Worm (Caenorhabditis elegans): ENCODE results near the gene F10E7.2.

DNA sequence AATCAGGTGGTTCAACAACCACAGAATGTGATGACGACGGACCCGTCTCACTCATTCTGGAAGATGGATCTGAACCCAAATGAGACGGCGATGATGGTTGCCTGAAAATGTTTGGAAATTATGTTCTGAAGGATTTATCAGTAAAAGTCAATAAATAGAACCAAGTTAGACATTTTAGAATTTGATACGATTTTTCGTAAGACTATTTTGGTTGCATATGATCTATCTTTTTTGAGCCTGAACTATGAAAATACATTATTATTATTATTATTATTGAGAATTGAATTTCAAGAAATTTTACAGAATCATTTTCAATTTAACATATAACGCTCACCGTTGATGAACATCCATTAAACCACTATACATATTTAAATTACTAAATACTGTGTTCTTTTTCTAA is 12.1 kb upstream of the F10E7.2 start, which contains the start of gene F10E7.9:
- TF ChIP-seq C17E4.6 (GFP tag; IDR thresholded peaks at IDR 0.05): no peak
- TF ChIP-seq B0261.1 (tag; optimal IDR thresholded peaks at IDR 0.05): no peak
- no peak for TF ChIP-seq sea-2 (GFP tag; IDR thresholded peaks at IDR 0.05)
